Worm (Caenorhabditis elegans) whole organism, early embryonic: ENCODE results near the gene C12D8.20.

Source experiments
- B0310.2 ChIP-seq: sonication (generic microtip); optimal IDR thresholded peaks from 2 replicates; lab custom pipeline; 2016; ENCODE audit warnings: mild to moderate bottlenecking, missing genetic modification characterization, missing compliant biosample characterization
- F13C5.2 ChIP-seq: sonication (generic microtip); optimal IDR thresholded peaks from 2 replicates; lab custom pipeline; 2017; ENCODE audit warnings: mild to moderate bottlenecking, missing genetic modification characterization, inconsistent platforms, missing compliant biosample characterization
- aly-1 ChIP-seq: sonication (generic microtip); optimal IDR thresholded peaks from 2 replicates; lab custom pipeline; 2016; ENCODE audit warnings: missing genetic modification characterization, missing compliant biosample characterization
- ama-1 ChIP-seq: fragments of 150-350 bp; optimal IDR thresholded peaks from 2 replicates; lab custom pipeline; 2014
- ceh-13 ChIP-seq: fragments of 200-800 bp; sonication (Bioruptor generic); optimal IDR thresholded peaks from 2 replicates; lab custom pipeline; 2018; ENCODE audit warnings: mild to moderate bottlenecking, missing genetic modification characterization, missing compliant biosample characterization
- ceh-36 ChIP-seq: sonication (generic microtip); optimal IDR thresholded peaks from 2 replicates; lab custom pipeline; 2016; ENCODE audit warnings: missing genetic modification characterization, inconsistent platforms, missing compliant biosample characterization
- ets-7 ChIP-seq: sonication (generic microtip); optimal IDR thresholded peaks from 2 replicates; lab custom pipeline; 2016; ENCODE audit warnings: missing genotype, missing genetic modification characterization, missing compliant biosample characterization
- flt-1 ChIP-seq: fragments of 200-800 bp; sonication (Bioruptor generic); IDR thresholded peaks from 2 replicates; pipeline ENCODE4 v1.3.6; 2022; ENCODE audit warnings: missing genetic modification characterization, missing compliant biosample characterization
- hmbx-1 ChIP-seq: sonication (generic microtip); optimal IDR thresholded peaks from 2 replicates; lab custom pipeline; 2016; ENCODE audit warnings: mild to moderate bottlenecking, missing genetic modification characterization, missing compliant biosample characterization
- hmg-4 ChIP-seq: fragments of 200-800 bp; sonication (Bioruptor generic); optimal IDR thresholded peaks from 2 replicates; lab custom pipeline; 2018; ENCODE audit warnings: mild to moderate bottlenecking, missing genetic modification characterization, missing compliant biosample characterization
- hnd-1 ChIP-seq: sonication (generic microtip); optimal IDR thresholded peaks from 2 replicates; lab custom pipeline; 2016; ENCODE audit warnings: missing genetic modification characterization, missing compliant biosample characterization
- pes-1 ChIP-seq: fragments of 200-800 bp; sonication (Bioruptor generic); IDR thresholded peaks from 2 replicates; pipeline ENCODE4 v1.3.6; 2022; ENCODE audit warnings: missing genetic modification reagents, missing genetic modification characterization, missing compliant biosample characterization
- scrt-1 ChIP-seq: fragments of 200-800 bp; sonication (Bioruptor generic); IDR thresholded peaks from 2 replicates; pipeline ENCODE4 v1.3.6; 2022; ENCODE audit warnings: missing genetic modification characterization, missing compliant biosample characterization
- sea-1 ChIP-seq: fragments of 200-800 bp; sonication (Bioruptor generic); conservative IDR thresholded peaks from 2 replicates; pipeline ENCODE4 v1.3.6; 2022; ENCODE audit warnings: missing genetic modification characterization, missing compliant biosample characterization
- tbx-11 ChIP-seq: fragments of 200-800 bp; sonication (Bioruptor generic); IDR thresholded peaks from 2 replicates; pipeline ENCODE4 v1.3.6; 2022; ENCODE audit warnings: missing genetic modification characterization, missing compliant biosample characterization
- tbx-37 ChIP-seq: fragments of 200-800 bp; sonication (Bioruptor generic); conservative IDR thresholded peaks from 2 replicates; pipeline ENCODE4 v1.3.6; 2022; ENCODE audit warnings: missing genetic modification reagents, missing genetic modification characterization, missing compliant biosample characterization
- tra-4 ChIP-seq: sonication (generic microtip); optimal IDR thresholded peaks from 2 replicates; lab custom pipeline; 2017; ENCODE audit warnings: missing genetic modification characterization, missing compliant biosample characterization

Gene C12D8.20

DNA sequence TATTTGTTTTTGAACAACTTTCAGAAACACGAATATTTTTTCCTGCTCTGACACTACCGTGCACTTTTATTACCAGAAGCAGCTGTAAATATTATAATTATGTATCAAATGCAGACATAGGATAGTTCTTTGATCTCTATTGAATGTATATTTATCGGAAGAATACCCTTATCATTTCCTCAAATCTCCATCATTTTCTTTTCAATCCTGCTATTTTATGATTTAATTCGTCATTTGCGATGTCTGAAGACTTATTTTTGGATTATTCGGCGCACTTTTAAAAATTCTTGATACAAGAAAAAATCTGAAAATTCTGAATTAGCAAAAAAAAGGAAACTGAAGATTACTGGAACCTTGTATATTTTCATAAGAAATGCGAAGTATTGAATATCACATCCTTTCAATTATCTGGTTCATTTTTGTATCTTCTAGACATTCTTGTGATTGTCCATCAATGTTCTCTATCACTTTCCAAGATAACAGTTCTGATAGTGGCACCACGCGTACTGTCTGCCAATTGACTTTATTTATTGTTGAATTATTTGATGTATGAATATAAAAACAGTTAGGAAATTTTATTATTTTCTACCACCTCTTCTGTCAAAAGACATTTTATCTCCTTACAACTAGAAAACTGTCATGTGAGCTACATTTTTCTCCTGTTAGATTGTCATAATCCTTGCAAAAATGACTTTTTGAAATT is 22.1 kb downstream of the C12D8.20 start:
- TF ChIP-seq pes-1 = no peak

DNA sequence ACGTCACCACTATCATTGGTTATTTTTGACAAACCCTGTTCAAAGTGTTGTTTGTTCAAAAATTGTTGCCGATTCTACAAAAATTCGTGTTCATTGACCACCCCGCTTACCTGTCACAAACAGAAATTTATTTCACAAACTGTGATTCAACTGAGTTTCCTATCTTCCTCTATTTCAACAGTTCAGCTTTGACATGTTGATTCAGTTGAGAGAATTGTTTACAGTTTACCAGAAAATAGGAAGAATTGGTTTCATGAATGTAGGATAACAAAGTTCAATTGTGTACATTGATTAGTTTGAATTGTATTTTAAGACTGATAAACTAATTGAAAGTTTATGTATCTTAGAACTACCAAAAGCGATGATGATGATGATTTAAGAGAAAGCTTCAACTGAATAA is 23.5 kb downstream of the C12D8.20 start:
- TF ChIP-seq ama-1 (lab: Kevin White, UChicago) = no peak
- no peak for TF ChIP-seq tbx-11 (GFP tag; lab: Robert Waterston, UW)
- no peak for TF ChIP-seq tra-4 (tag; lab: Kevin White, UChicago)
- TF ChIP-seq tbx-37 (GFP tag; lab: Robert Waterston, UW) = no peak
- no peak for TF ChIP-seq hmbx-1 (tag; lab: Kevin White, UChicago)
- no peak for TF ChIP-seq ets-7
- no peak for TF ChIP-seq F13C5.2
- TF ChIP-seq aly-1 (tag; lab: Kevin White, UChicago) = no peak
- TF ChIP-seq scrt-1 (GFP tag; lab: Robert Waterston, UW) = no peak
- no peak for TF ChIP-seq flt-1 (GFP tag; lab: Robert Waterston, UW)
- TF ChIP-seq ceh-36 (tag; lab: Kevin White, UChicago) = no peak
- no peak for TF ChIP-seq hmg-4 (GFP tag; lab: Kevin White, UChicago)
- no peak for TF ChIP-seq sea-1 (GFP tag; lab: Robert Waterston, UW)
- TF ChIP-seq B0310.2 (tag; lab: Kevin White, UChicago) = no peak
- TF ChIP-seq pes-1 = no peak
- TF ChIP-seq ceh-13 = no peak
- TF ChIP-seq hnd-1 (tag; lab: Kevin White, UChicago) = no peak

DNA sequence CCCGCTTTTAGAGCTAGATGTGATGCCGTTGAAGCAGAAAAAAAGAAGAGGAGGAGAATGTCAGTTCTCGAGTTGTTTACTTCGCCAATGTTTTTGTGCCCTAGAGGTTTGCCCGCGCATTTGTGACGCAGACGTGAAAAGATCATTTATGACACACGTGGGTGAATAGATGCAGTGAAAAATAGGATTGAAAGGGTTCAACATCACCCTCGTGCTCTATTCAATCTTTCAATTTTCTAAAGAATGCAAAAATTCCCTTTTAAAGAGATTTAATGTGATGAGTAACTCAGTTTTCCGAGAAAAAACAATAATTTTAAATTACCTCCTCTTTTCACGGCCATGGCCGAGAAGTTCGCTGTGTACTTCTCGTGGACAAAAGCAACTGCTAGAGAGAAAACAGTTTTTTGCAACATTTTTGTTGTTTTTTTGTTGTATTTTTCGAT is 24.4 kb downstream of the C12D8.20 start:
- TF ChIP-seq hmbx-1 (tag; lab: Kevin White, UChicago) (no peak), hnd-1 (tag; lab: Kevin White, UChicago) (no peak), tbx-37 (GFP tag; lab: Robert Waterston, UW) (no peak), sea-1 (GFP tag; lab: Robert Waterston, UW) (no peak), F13C5.2 (no peak), aly-1 (tag; lab: Kevin White, UChicago) (no peak), ceh-36 (tag; lab: Kevin White, UChicago) (no peak), B0310.2 (tag; lab: Kevin White, UChicago) (no peak), flt-1 (GFP tag; lab: Robert Waterston, UW) (no peak), ets-7 (no peak), scrt-1 (GFP tag; lab: Robert Waterston, UW) (no peak), tbx-11 (GFP tag; lab: Robert Waterston, UW) (no peak), hmg-4 (GFP tag; lab: Kevin White, UChicago) (no peak), tra-4 (tag; lab: Kevin White, UChicago) (no peak), ceh-13 (no peak), ama-1 (lab: Kevin White, UChicago) (no peak)

DNA sequence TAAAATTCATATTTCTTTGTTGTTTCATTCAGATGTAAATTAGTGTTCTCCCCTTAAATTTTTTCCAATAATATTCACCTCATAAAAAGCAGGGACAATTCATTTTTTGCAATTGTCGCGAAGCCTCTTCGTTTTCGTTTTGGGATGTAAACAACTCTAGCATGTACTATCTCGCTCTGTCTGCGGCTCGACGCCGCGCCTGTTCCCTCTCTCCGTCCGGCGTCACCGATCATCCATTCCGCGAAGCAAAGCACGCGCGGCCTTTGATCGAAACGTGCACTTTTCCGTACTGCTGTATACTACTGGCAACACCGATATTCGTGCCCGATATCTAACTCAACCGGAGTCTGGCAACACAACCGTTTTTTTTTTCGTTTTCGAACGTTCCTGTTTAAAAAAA is 24.9 kb downstream of the C12D8.20 start:
- no peak for TF ChIP-seq F13C5.2
- TF ChIP-seq ets-7 = no peak
- TF ChIP-seq scrt-1 (GFP tag; lab: Robert Waterston, UW) = no peak
- TF ChIP-seq tbx-37 (GFP tag; lab: Robert Waterston, UW) = no peak
- TF ChIP-seq pes-1 = no peak
- no peak for TF ChIP-seq hmg-4 (GFP tag; lab: Kevin White, UChicago)
- TF ChIP-seq B0310.2 (tag; lab: Kevin White, UChicago) = no peak
- TF ChIP-seq tbx-11 (GFP tag; lab: Robert Waterston, UW) = no peak
- no peak for TF ChIP-seq ama-1 (lab: Kevin White, UChicago)
- TF ChIP-seq hmbx-1 (tag; lab: Kevin White, UChicago) = no peak
- no peak for TF ChIP-seq flt-1 (GFP tag; lab: Robert Waterston, UW)
- no peak for TF ChIP-seq ceh-36 (tag; lab: Kevin White, UChicago)
- TF ChIP-seq sea-1 (GFP tag; lab: Robert Waterston, UW) = no peak

DNA sequence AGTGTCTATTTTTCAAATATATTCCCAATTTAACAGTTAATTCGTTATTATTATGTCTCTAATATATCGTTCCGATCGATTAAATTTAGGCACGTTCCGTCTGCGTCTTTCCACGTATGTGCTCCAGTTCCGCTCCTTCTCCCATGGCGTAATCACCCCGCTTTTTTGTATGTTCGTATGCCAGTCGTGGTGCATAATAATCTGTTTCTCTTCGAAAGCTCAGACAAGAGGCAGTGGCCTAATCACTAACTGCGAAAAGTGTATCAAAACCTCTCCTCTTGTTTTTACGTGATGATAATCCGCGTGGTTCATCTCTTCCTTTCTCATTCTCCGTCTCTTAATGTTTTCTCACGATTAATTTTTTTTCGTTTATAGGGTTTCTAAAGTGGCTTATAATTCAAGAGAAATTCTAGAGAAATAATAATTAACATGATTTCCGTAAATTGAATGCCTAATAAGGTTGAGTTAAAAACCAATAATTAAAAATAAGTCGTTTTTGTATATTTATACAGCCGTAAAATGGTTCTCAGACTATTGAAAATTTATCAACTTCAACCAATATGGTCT is 25.6 kb downstream of the C12D8.20 start:
- no peak for TF ChIP-seq ceh-36 (tag; lab: Kevin White, UChicago)
- no peak for TF ChIP-seq ceh-13
- no peak for TF ChIP-seq hnd-1 (tag; lab: Kevin White, UChicago)
- no peak for TF ChIP-seq F13C5.2
- no peak for TF ChIP-seq scrt-1 (GFP tag; lab: Robert Waterston, UW)
- no peak for TF ChIP-seq tbx-37 (GFP tag; lab: Robert Waterston, UW)
- TF ChIP-seq flt-1 (GFP tag; lab: Robert Waterston, UW) = no peak
- no peak for TF ChIP-seq tra-4 (tag; lab: Kevin White, UChicago)
- TF ChIP-seq aly-1 (tag; lab: Kevin White, UChicago) = no peak
- TF ChIP-seq tbx-11 (GFP tag; lab: Robert Waterston, UW) = no peak
- TF ChIP-seq sea-1 (GFP tag; lab: Robert Waterston, UW) = no peak
- TF ChIP-seq ama-1 (lab: Kevin White, UChicago) = no peak
- TF ChIP-seq ets-7 = no peak
- TF ChIP-seq B0310.2 (tag; lab: Kevin White, UChicago) = no peak
- TF ChIP-seq hmg-4 (GFP tag; lab: Kevin White, UChicago) = no peak
- no peak for TF ChIP-seq pes-1
- TF ChIP-seq hmbx-1 (tag; lab: Kevin White, UChicago) = no peak

DNA sequence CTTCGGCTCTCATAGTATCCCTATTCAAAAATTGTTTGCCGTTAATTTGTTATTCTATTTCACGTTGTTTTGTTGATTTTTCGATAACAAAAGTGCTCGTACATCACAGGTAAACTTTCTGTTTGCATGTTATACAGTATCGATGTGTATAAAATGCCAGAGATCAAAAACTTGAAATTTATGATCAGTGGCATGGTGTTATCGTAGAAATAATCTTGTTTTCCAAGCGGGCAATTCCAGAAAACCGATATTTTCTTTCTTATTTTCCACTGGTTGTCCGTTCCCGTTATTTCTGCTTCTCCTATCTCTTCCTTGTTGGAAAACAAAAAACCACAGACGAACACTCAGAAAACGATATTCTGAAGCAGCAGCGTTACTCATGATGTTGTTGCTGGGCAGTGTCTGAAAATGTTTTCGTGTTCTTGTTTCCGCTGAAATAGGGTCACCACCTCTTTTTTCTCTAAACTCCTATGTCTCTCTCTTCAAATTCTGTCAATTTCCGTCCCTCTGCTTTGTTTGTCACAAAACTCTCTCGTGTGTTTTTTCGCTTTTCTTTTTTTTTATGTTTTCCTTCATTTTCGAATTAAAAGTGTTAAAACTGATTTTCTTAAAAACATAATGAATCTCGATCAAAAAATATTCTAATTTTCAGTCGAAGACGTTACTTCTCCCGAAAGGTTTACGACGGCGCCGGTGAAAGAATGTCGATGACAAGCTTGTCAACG is 26.3 kb downstream of the C12D8.20 start, which contains the start of gene akt-1:
TSS of gene akt-1 (plus strand) at position 651 of the 725 bp plus-strand sequence.
- TF ChIP-seq tbx-11 (GFP tag; lab: Robert Waterston, UW) = no peak
- no peak for TF ChIP-seq ama-1 (lab: Kevin White, UChicago)
- no peak for TF ChIP-seq tra-4 (tag; lab: Kevin White, UChicago)
- TF ChIP-seq pes-1 = no peak
- TF ChIP-seq hmg-4 (GFP tag; lab: Kevin White, UChicago) = no peak
- no peak for TF ChIP-seq ceh-13
- no peak for TF ChIP-seq aly-1 (tag; lab: Kevin White, UChicago)
- no peak for TF ChIP-seq ets-7
- no peak for TF ChIP-seq scrt-1 (GFP tag; lab: Robert Waterston, UW)
- no peak for TF ChIP-seq flt-1 (GFP tag; lab: Robert Waterston, UW)
- no peak for TF ChIP-seq F13C5.2
- no peak for TF ChIP-seq ceh-36 (tag; lab: Kevin White, UChicago)
- TF ChIP-seq hnd-1 (tag; lab: Kevin White, UChicago) = no peak
- no peak for TF ChIP-seq tbx-37 (GFP tag; lab: Robert Waterston, UW)
- TF ChIP-seq sea-1 (GFP tag; lab: Robert Waterston, UW) = no peak
- TF ChIP-seq hmbx-1 (tag; lab: Kevin White, UChicago) = no peak
- no peak for TF ChIP-seq B0310.2 (tag; lab: Kevin White, UChicago)
